Worm (Caenorhabditis elegans): Measurements from ENCODE around the gene nhr-67.

Gene nhr-67

DNA sequence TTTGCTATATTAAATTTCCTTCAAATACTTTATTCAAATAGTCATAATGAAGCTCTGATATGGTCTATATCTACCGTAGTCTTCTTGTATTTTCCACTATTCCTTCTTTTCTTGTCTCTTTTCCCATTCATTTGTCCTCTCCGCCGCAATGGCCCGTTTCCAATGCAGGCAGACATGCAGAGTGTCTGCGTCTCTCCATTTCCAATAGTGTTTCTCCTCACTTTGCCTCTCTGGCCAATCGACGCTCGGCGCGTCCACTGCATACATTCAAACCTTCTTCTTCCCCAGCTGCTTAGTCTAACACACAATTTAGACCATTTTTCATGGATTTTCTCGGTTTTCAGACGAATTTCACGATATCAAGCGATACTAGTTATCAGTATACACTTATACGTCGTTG is 44.3 kb upstream of the nhr-67 start (continued):
- TF ChIP-seq nhr-20 (tag; optimal IDR thresholded peaks at IDR 0.05) (peak; percentile 37), nhr-12 (tag; optimal IDR thresholded peaks at IDR 0.05) (no peak), dsc-1 (tag; optimal IDR thresholded peaks at IDR 0.05) (peak; percentile 41), lin-13 (GFP tag; optimal IDR thresholded peaks at IDR 0.05) (no peak)

- TF ChIP-seq ceh-82 (tag; optimal IDR thresholded peaks at IDR 0.05) (peak in 1 of 3 experiments; percentile 22), lsy-2 (tag; optimal IDR thresholded peaks at IDR 0.05) (no peak), nhr-85 (tag) (peak; percentile 75), ceh-63 (GFP tag; optimal IDR thresholded peaks at IDR 0.05) (no peak), rnt-1 (tag; optimal IDR thresholded peaks at IDR 0.05) (peak; percentile 9), elt-2 (tag; optimal IDR thresholded peaks at IDR 0.05) (no peak), ets-5 (GFP tag; IDR thresholded peaks at IDR 0.05) (no peak), xbp-1 (tag; optimal IDR thresholded peaks at IDR 0.05) (peak; percentile 54), fkh-10 (GFP tag; optimal IDR thresholded peaks at IDR 0.05) (no peak), dsc-1 (tag; optimal IDR thresholded peaks at IDR 0.05) (peak; percentile 27), efl-1 (optimal IDR thresholded peaks at IDR 0.05) (peak in 1 of 2 experiments; percentile 77), efl-1 (GFP tag; optimal IDR thresholded peaks at IDR 0.05 in 1 of 2) (peak; percentile 86 to 98), dpl-1 (GFP tag; optimal IDR thresholded peaks at IDR 0.05) (peak; percentile 75 to 85 (median 76)), lin-35 (GFP tag; optimal IDR thresholded peaks at IDR 0.05) (peak; percentile 82 to 91), nhr-71 (tag; optimal IDR thresholded peaks at IDR 0.05) (peak; percentile 31), snu-23 (GFP tag; optimal IDR thresholded peaks at IDR 0.05) (peak; percentile 25), sup-37 (GFP tag; optimal IDR thresholded peaks at IDR 0.05) (no peak)
Observed at ce11 chrIV:11125604-11126003, 43.9 kb upstream of the nhr-67 start.

ce11 chrIV:11126004-11126027 is 43.7 kb upstream of the nhr-67 start, which contains the start of gene swsn-4:
TSS of gene swsn-4 (plus strand) at chrIV:11126024.
- TF ChIP-seq vab-15 (tag; optimal IDR thresholded peaks at IDR 0.05), result no peak

- no peak for TF ChIP-seq dsc-1 (tag; optimal IDR thresholded peaks at IDR 0.05)
- TF ChIP-seq unc-62 (GFP tag; optimal IDR thresholded peaks at IDR 0.05), result no peak
- no peak for TF ChIP-seq nhr-76 (tag; optimal IDR thresholded peaks at IDR 0.05)
- no peak for TF ChIP-seq egl-13 (tag; optimal IDR thresholded peaks at IDR 0.05)
- TF ChIP-seq C34B4.2 (tag; optimal IDR thresholded peaks at IDR 0.05), result no peak
- TF ChIP-seq elt-2 (tag; optimal IDR thresholded peaks at IDR 0.05), result no peak
- TF ChIP-seq alr-1 (tag; optimal IDR thresholded peaks at IDR 0.05; ENCODE audit: borderline replicate concordance), result no peak
- TF ChIP-seq Y116A8C.19 (tag; optimal IDR thresholded peaks at IDR 0.05; ENCODE audit: borderline replicate concordance), result no peak
- TF ChIP-seq hlh-17 (GFP tag; optimal IDR thresholded peaks at IDR 0.05; ENCODE audit: borderline replicate concordance), result no peak
Observed at ce11 chrIV:11126028-11126427, 43.5 kb upstream of the nhr-67 start.

DNA sequence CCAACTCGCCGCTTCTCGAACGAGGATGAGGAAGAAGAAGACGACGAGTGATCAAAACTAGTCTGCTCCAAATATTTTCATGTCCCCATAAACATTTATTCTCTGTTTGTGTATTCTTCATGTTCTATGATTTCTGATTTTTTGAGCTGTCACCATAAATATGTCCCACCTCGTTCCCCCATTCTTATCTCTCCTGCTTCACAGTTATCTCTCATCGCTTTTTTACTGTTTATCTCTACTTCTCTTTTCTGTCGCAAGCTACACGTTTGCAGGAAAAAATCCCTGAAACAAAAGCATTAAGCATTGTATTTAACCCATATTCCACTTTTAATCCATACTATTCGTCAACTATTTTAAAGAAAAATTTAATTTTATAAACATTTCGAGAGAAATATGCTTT is 38.8 kb upstream of the nhr-67 start:
- TF ChIP-seq zip-4 (GFP tag; optimal IDR thresholded peaks at IDR 0.05) (no peak), unc-30 (tag; optimal IDR thresholded peaks at IDR 0.05) (no peak), nhr-85 (tag) (no peak), lsy-2 (tag; optimal IDR thresholded peaks at IDR 0.05) (peak in 1 of 2 experiments; percentile 28), rnt-1 (tag; optimal IDR thresholded peaks at IDR 0.05) (peak; percentile 31), blmp-1 (tag; optimal IDR thresholded peaks at IDR 0.05) (no peak), efl-1 (optimal IDR thresholded peaks at IDR 0.05) (no peak), efl-1 (GFP tag; optimal IDR thresholded peaks at IDR 0.05 in 1 of 2) (peak in 1 of 2 experiments; percentile 66), sox-4 (tag; optimal IDR thresholded peaks at IDR 0.05) (no peak), grh-1 (GFP tag; IDR thresholded peaks at IDR 0.05) (no peak), hlh-4 (tag; optimal IDR thresholded peaks at IDR 0.05) (no peak), ceh-90 (tag; optimal IDR thresholded peaks at IDR 0.05) (no peak), unc-86 (tag; optimal IDR thresholded peaks at IDR 0.05) (no peak), nhr-237 (tag; optimal IDR thresholded peaks at IDR 0.05) (no peak), xbp-1 (tag; optimal IDR thresholded peaks at IDR 0.05) (no peak), nhr-90 (tag; optimal IDR thresholded peaks at IDR 0.05; ENCODE audit: poor library complexity) (no peak), unc-62 (GFP tag; optimal IDR thresholded peaks at IDR 0.05) (no peak), nhr-28 (tag; optimal IDR thresholded peaks at IDR 0.05) (no peak), nhr-84 (tag; optimal IDR thresholded peaks at IDR 0.05) (no peak), elt-2 (tag; optimal IDR thresholded peaks at IDR 0.05) (peak; percentile 1), nhr-71 (tag; optimal IDR thresholded peaks at IDR 0.05) (peak; percentile 8), ceh-88 (GFP tag; IDR thresholded peaks at IDR 0.05) (no peak), fkh-4 (tag; optimal IDR thresholded peaks at IDR 0.05; ENCODE audit: borderline replicate concordance) (no peak), ztf-4 (tag; optimal IDR thresholded peaks at IDR 0.05) (no peak), C04F5.9 (tag; optimal IDR thresholded peaks at IDR 0.05) (no peak), vab-15 (tag; optimal IDR thresholded peaks at IDR 0.05) (no peak), nhr-19 (GFP tag; conservative IDR thresholded peaks at IDR 0.05) (no peak), nhr-77 (tag; optimal IDR thresholded peaks at IDR 0.05) (no peak)
